Fruit fly (Drosophila melanogaster) whole organism, wandering third instar larva: Measurements from ENCODE around the gene Creld.

Source experiments
- Abd-B ChIP-seq: fragments of >200 bp; optimal IDR thresholded peaks from 2 replicates; lab custom pipeline; 2017; ENCODE audit warnings: missing biosample characterization, missing genetic modification characterization
- CG32264 ChIP-seq: fragments of 200-800 bp; sonication (Bioruptor generic); optimal IDR thresholded peaks from 2 replicates; lab custom pipeline; 2016; ENCODE audit warnings: missing biosample characterization, missing genetic modification characterization
- CG9705 ChIP-seq: fragments of 200-800 bp; sonication (Bioruptor generic); optimal IDR thresholded peaks from 2 replicates; lab custom pipeline; 2018; ENCODE audit warnings: missing biosample characterization, mild to moderate bottlenecking, missing genetic modification characterization
- CrebA ChIP-seq: fragments of 200-800 bp; sonication (Bioruptor generic); optimal IDR thresholded peaks from 2 replicates; lab custom pipeline; 2016; ENCODE audit warnings: missing biosample characterization, mild to moderate bottlenecking, missing genetic modification characterization, borderline replicate concordance
- Dfd ChIP-seq: fragments of >200 bp; optimal IDR thresholded peaks from 2 replicates; lab custom pipeline; 2017; ENCODE audit warnings: missing biosample characterization, missing genetic modification characterization
- Dif ChIP-seq: fragments of 200-275, 200-300 bp; sonication (Bioruptor generic); optimal IDR thresholded peaks from 2 replicates; lab custom pipeline; 2018; ENCODE audit warnings: missing biosample characterization, missing genetic modification characterization; ENCODE audit not compliant: partially characterized antibody
- GATAd ChIP-seq: sonication (Bioruptor generic); optimal IDR thresholded peaks from 2 replicates; lab custom pipeline; 2016; ENCODE audit warnings: missing biosample characterization, missing genetic modification characterization
- HLH106 ChIP-seq: fragments of 200-800 bp; optimal IDR thresholded peaks from 3 replicates; lab custom pipeline; 2019; ENCODE audit warnings: missing biosample characterization, mild to moderate bottlenecking, missing genetic modification characterization, moderate library complexity
- Hnf4 ChIP-seq: fragments of 200-800 bp; sonication (Bioruptor generic); optimal IDR thresholded peaks from 2 replicates; lab custom pipeline; 2016; ENCODE audit warnings: missing biosample characterization, mild to moderate bottlenecking, missing genetic modification characterization
- Hr78 ChIP-seq: fragments of >200 bp; optimal IDR thresholded peaks from 2 replicates; lab custom pipeline; 2017; ENCODE audit warnings: missing biosample characterization, missing genetic modification characterization
- Hr83 ChIP-seq: fragments of 200-300 bp; sonication (Bioruptor generic); optimal IDR thresholded peaks from 2 replicates; lab custom pipeline; 2016; ENCODE audit warnings: missing biosample characterization, mild to moderate bottlenecking, missing genetic modification characterization, moderate library complexity; ENCODE audit not compliant: poor library complexity, severe bottlenecking
- Jra ChIP-seq: sonication (Bioruptor generic); optimal IDR thresholded peaks from 2 replicates; lab custom pipeline; 2016; ENCODE audit warnings: missing biosample characterization, missing genetic modification characterization
- Mio ChIP-seq: sonication (Bioruptor generic); optimal IDR thresholded peaks from 2 replicates; lab custom pipeline; 2016; ENCODE audit warnings: missing biosample characterization, missing genetic modification characterization
- Myc ChIP-seq: fragments of >200 bp; optimal IDR thresholded peaks from 2 replicates; lab custom pipeline; 2017
- N ChIP-seq: fragments of >200 bp; optimal IDR thresholded peaks from 2 replicates; lab custom pipeline; 2018; ENCODE audit warnings: missing biosample characterization, missing external identifiers, missing genetic modification characterization
- OdsH ChIP-seq: fragments of 200-800 bp; sonication (Bioruptor generic); optimal IDR thresholded peaks from 2 replicates; lab custom pipeline; 2016; ENCODE audit warnings: missing biosample characterization, mild to moderate bottlenecking, missing genetic modification characterization
- Rel ChIP-seq, 2 experiments: fragments of 200-800 bp; sonication (Bioruptor generic) in 1 of 2; optimal IDR thresholded peaks; 2 replicates in 1 of 2; 3 replicates in 1 of 2; lab custom pipeline; 2016 to 2019; ENCODE audit warnings: mild to moderate bottlenecking in 2 of 2, missing biosample characterization in 2 of 2, missing genetic modification characterization in 2 of 2, moderate library complexity in 1 of 2
- Vsx2 ChIP-seq: fragments of 200-300, 225-300 bp; sonication (Bioruptor generic); optimal IDR thresholded peaks from 2 replicates; lab custom pipeline; 2018; ENCODE audit warnings: missing biosample characterization, missing genetic modification characterization; ENCODE audit not compliant: partially characterized antibody
- br ChIP-seq: fragments of 200-800 bp; sonication (Bioruptor generic); optimal IDR thresholded peaks from 2 replicates; lab custom pipeline; 2016; ENCODE audit warnings: missing biosample characterization, missing genetic modification characterization
- brk ChIP-seq: fragments of 200-800 bp; sonication (Bioruptor generic); optimal IDR thresholded peaks from 2 replicates; lab custom pipeline; 2016; ENCODE audit warnings: missing biosample characterization, mild to moderate bottlenecking, missing genetic modification characterization
- dl ChIP-seq, 2 experiments: fragments of 175-275, 200-275 bp in 1 of 2; fragments of 200-275 bp in 1 of 2; sonication (Bioruptor generic); optimal IDR thresholded peaks; lab custom pipeline; 2018; ENCODE audit warnings: mild to moderate bottlenecking in 2 of 2, missing biosample characterization in 2 of 2, missing genetic modification characterization in 2 of 2, moderate library complexity in 2 of 2; ENCODE audit not compliant: partially characterized antibody in 2 of 2, insufficient read depth in 1 of 2
- dmrt93B ChIP-seq: fragments of 200-800 bp; sonication (Bioruptor generic); optimal IDR thresholded peaks from 2 replicates; lab custom pipeline; 2018; ENCODE audit warnings: missing biosample characterization, mild to moderate bottlenecking, missing genetic modification characterization
- dsf ChIP-seq: sonication (Bioruptor generic); optimal IDR thresholded peaks from 2 replicates; lab custom pipeline; 2016; ENCODE audit warnings: missing biosample characterization, missing genetic modification characterization, borderline replicate concordance
- foxo ChIP-seq, 2 experiments: fragments of 200-800 bp; sonication (Bioruptor generic); optimal IDR thresholded peaks; 2 replicates in 1 of 2; 3 replicates in 1 of 2; lab custom pipeline; 2016 to 2017; ENCODE audit warnings: missing biosample characterization in 2 of 2, missing genetic modification characterization in 2 of 2
- fru ChIP-seq: fragments of 200-800 bp; sonication (Bioruptor generic); optimal IDR thresholded peaks from 3 replicates; lab custom pipeline; 2016; ENCODE audit warnings: missing biosample characterization, mild to moderate bottlenecking, missing genetic modification characterization
- h ChIP-seq: fragments of 200-800 bp; sonication (Bioruptor generic); optimal IDR thresholded peaks from 3 replicates; lab custom pipeline; 2016; ENCODE audit warnings: missing biosample characterization, mild to moderate bottlenecking, missing genetic modification characterization
- jim ChIP-seq: fragments of 175-275, 200-325 bp; sonication (Bioruptor generic); optimal IDR thresholded peaks from 2 replicates; lab custom pipeline; 2016; ENCODE audit warnings: missing biosample characterization, mild to moderate bottlenecking, missing genetic modification characterization
- lola ChIP-seq: fragments of >200 bp; optimal IDR thresholded peaks from 2 replicates; lab custom pipeline; 2017; ENCODE audit warnings: missing biosample characterization, missing genetic modification characterization
- pan ChIP-seq: fragments of >200 bp; optimal IDR thresholded peaks from 2 replicates; lab custom pipeline; 2017
- rgr ChIP-seq: fragments of 200-800 bp; sonication (Bioruptor generic); optimal IDR thresholded peaks from 3 replicates; lab custom pipeline; 2016; ENCODE audit warnings: missing biosample characterization, mild to moderate bottlenecking, missing genetic modification characterization
- sage ChIP-seq: fragments of 200-800 bp; sonication (Bioruptor generic); optimal IDR thresholded peaks from 2 replicates; lab custom pipeline; 2016; ENCODE audit warnings: missing biosample characterization, mild to moderate bottlenecking, missing genetic modification characterization
- sv ChIP-seq: fragments of 200-800 bp; sonication (Bioruptor generic); optimal IDR thresholded peaks from 3 replicates; lab custom pipeline; 2016; ENCODE audit warnings: missing biosample characterization, missing genetic modification characterization
- tai ChIP-seq: sonication (Bioruptor generic); optimal IDR thresholded peaks from 2 replicates; lab custom pipeline; 2016; ENCODE audit warnings: missing biosample characterization, missing genetic modification characterization
- usp ChIP-seq: fragments of >200 bp; optimal IDR thresholded peaks from 2 replicates; lab custom pipeline; 2017; ENCODE audit warnings: missing biosample characterization, missing genetic modification characterization
- woc ChIP-seq: sonication (Bioruptor generic); optimal IDR thresholded peaks from 2 replicates; lab custom pipeline; 2016; ENCODE audit warnings: missing biosample characterization, mild to moderate bottlenecking, missing genetic modification characterization

The Creld gene

DNA sequence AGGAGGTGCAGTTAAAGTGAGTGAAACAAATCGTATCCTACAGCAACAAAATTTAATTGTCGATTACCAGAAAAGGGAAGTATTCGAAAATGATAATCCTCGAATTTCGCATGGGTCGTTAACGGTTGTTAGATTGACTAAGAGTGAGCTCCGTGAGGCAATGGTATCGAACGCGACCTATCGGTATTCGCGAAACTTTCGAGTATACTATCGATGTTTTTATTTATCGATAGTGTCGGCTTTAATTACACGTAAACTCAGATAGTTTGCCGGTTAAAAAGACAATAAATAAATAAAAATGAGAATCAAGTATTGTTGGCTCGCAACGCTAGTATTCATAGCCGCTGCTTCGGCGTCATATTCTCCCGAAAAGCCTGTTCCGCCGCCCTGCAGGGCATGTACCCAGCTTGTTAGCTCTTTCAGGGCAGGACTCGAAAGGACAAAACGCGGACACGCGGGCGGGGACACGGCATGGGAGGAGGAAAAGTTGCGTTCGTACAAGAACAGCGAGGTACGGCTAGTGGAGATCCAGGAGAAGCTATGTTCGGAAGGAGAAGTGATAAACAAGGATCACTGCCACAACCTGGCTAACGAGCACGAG lies at the start of gene Creld:
Gene Creld (plus strand): TSS at position 220 of the 601 bp plus-strand sequence.
- TF ChIP-seq Mio (GFP tag; lab: Kevin White, UChicago) (no peak), rgr (GFP tag; lab: Kevin White, UChicago) (no peak), dmrt93B (GFP tag; lab: Kevin White, UChicago) (no peak), sage (GFP tag; lab: Kevin White, UChicago) (peak; percentile 23), h (GFP tag; lab: Kevin White, UChicago) (no peak), br (GFP tag; lab: Kevin White, UChicago) (no peak), lola (no peak), OdsH (GFP tag; lab: Kevin White, UChicago) (no peak), Rel (GFP tag; optimal IDR thresholded peaks at IDR 0.05; lab: Kevin White, UChicago) (no peak), Rel (tag; optimal IDR thresholded peaks at IDR 0.05; lab: Kevin White, UChicago) (no peak), woc (GFP tag; lab: Kevin White, UChicago) (no peak), GATAd (GFP tag; lab: Kevin White, UChicago) (no peak), pan (lab: Kevin White, UChicago) (no peak), Hr78 (GFP tag; lab: Kevin White, UChicago) (no peak), jim (GFP tag; lab: Kevin White, UChicago) (no peak), CrebA (GFP tag; lab: Kevin White, UChicago) (no peak), N (no peak), Myc (lab: Kevin White, UChicago) (peak; percentile 49), brk (GFP tag; lab: Kevin White, UChicago) (no peak), Hr83 (GFP tag; lab: Kevin White, UChicago) (peak; percentile 72), dl (GFP tag; optimal IDR thresholded peaks at IDR 0.05; lab: Kevin White, UChicago; ENCODE audit: insufficient read depth in 1 of 2, partially characterized antibody in 2 of 2) (no peak), HLH106 (tag; lab: Kevin White, UChicago) (no peak), dsf (GFP tag; lab: Kevin White, UChicago) (no peak), Dfd (no peak), Vsx2 (no peak), CG32264 (GFP tag; lab: Kevin White, UChicago) (no peak), fru (GFP tag; lab: Kevin White, UChicago) (no peak), Hnf4 (GFP tag; lab: Kevin White, UChicago) (peak; percentile 67)

DNA sequence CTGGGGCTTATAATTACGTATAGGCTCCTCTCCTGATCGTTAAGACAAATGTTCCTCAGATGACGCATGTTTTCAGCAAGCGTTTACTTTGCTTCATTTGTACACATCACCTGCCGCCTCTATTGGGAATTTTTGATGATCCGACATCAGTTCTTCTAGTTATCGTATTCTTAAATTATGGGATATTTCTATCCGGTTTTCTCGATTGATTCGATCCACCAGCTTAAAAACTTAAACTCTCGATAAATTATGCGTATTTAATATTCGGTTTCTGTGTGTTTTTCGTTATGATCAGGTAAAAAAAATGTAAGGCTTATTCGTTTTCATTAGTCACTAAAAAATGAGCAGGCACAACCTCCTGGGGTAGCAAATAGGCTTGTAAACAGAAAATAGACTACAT lies 49.1 kb upstream of the Creld start:
- TF ChIP-seq lola (no peak), rgr (GFP tag; lab: Kevin White, UChicago) (no peak), woc (GFP tag; lab: Kevin White, UChicago) (no peak), Vsx2 (no peak), fru (GFP tag; lab: Kevin White, UChicago) (no peak), pan (lab: Kevin White, UChicago) (no peak), Myc (lab: Kevin White, UChicago) (no peak), CG9705 (GFP tag; lab: Kevin White, UChicago) (no peak), Dfd (no peak), usp (GFP tag; lab: Kevin White, UChicago) (no peak), Hr78 (GFP tag; lab: Kevin White, UChicago) (no peak)
- TF ChIP-seq, all 38 proteins: peak for 0

DNA sequence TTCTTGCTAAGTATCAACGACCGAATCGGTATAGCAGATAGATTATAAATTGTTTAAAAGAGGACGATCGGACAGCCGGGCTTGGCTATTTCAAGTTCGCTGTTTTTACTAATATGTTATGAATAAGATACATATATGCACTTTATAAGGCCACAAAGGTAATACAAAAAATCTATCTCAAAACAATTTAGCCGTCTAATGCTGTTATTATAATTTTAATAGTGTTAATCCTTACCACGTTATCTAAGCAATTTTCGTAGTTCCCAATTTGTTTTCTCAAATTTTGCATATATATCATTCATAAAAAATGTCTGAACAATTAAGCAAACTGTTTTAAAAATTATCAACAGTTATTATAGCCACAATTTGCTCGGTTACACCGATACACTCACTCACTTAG lies 45.3 kb upstream of the Creld start:
- TF ChIP-seq N, result no peak
- TF ChIP-seq brk (GFP tag; lab: Kevin White, UChicago), result no peak
- no peak for TF ChIP-seq h (GFP tag; lab: Kevin White, UChicago)
- TF ChIP-seq sv (GFP tag; lab: Kevin White, UChicago), result no peak
- TF ChIP-seq tai (GFP tag; lab: Kevin White, UChicago), result no peak
- TF ChIP-seq jim (GFP tag; lab: Kevin White, UChicago), result no peak
- TF ChIP-seq pan (lab: Kevin White, UChicago), result no peak
- TF ChIP-seq OdsH (GFP tag; lab: Kevin White, UChicago), result no peak
- no peak for TF ChIP-seq Abd-B (GFP tag; lab: Kevin White, UChicago)
- no peak for TF ChIP-seq Jra (GFP tag; lab: Kevin White, UChicago)
- no peak for TF ChIP-seq foxo (GFP tag; optimal IDR thresholded peaks at IDR 0.05; lab: Kevin White, UChicago)
- no peak for TF ChIP-seq Dif
- no peak for TF ChIP-seq Myc (lab: Kevin White, UChicago)
- no peak for TF ChIP-seq rgr (GFP tag; lab: Kevin White, UChicago)
- no peak for TF ChIP-seq HLH106 (tag; lab: Kevin White, UChicago)
